Fruit fly (Drosophila melanogaster) whole organism, wandering third instar larva: Measurements from ENCODE around the gene CG9920.

ENCODE experiments used
- Abd-B ChIP-seq: fragments of >200 bp; optimal IDR thresholded peaks from 2 replicates; lab custom pipeline; 2017; ENCODE audit warnings: missing biosample characterization, missing genetic modification characterization
- CG9705 ChIP-seq: fragments of 200-800 bp; sonication (Bioruptor generic); optimal IDR thresholded peaks from 2 replicates; lab custom pipeline; 2018; ENCODE audit warnings: missing biosample characterization, mild to moderate bottlenecking, missing genetic modification characterization
- CrebA ChIP-seq: fragments of 200-800 bp; sonication (Bioruptor generic); optimal IDR thresholded peaks from 2 replicates; lab custom pipeline; 2016; ENCODE audit warnings: missing biosample characterization, mild to moderate bottlenecking, missing genetic modification characterization, borderline replicate concordance
- Dfd ChIP-seq: fragments of >200 bp; optimal IDR thresholded peaks from 2 replicates; lab custom pipeline; 2017; ENCODE audit warnings: missing biosample characterization, missing genetic modification characterization
- Dif ChIP-seq: fragments of 200-275, 200-300 bp; sonication (Bioruptor generic); optimal IDR thresholded peaks from 2 replicates; lab custom pipeline; 2018; ENCODE audit warnings: missing biosample characterization, missing genetic modification characterization; ENCODE audit not compliant: partially characterized antibody
- GATAd ChIP-seq: sonication (Bioruptor generic); optimal IDR thresholded peaks from 2 replicates; lab custom pipeline; 2016; ENCODE audit warnings: missing biosample characterization, missing genetic modification characterization
- HLH106 ChIP-seq: fragments of 200-800 bp; optimal IDR thresholded peaks from 3 replicates; lab custom pipeline; 2019; ENCODE audit warnings: missing biosample characterization, mild to moderate bottlenecking, missing genetic modification characterization, moderate library complexity
- Hnf4 ChIP-seq: fragments of 200-800 bp; sonication (Bioruptor generic); optimal IDR thresholded peaks from 2 replicates; lab custom pipeline; 2016; ENCODE audit warnings: missing biosample characterization, mild to moderate bottlenecking, missing genetic modification characterization
- Hr78 ChIP-seq: fragments of >200 bp; optimal IDR thresholded peaks from 2 replicates; lab custom pipeline; 2017; ENCODE audit warnings: missing biosample characterization, missing genetic modification characterization
- Jra ChIP-seq: sonication (Bioruptor generic); optimal IDR thresholded peaks from 2 replicates; lab custom pipeline; 2016; ENCODE audit warnings: missing biosample characterization, missing genetic modification characterization
- Mio ChIP-seq: sonication (Bioruptor generic); optimal IDR thresholded peaks from 2 replicates; lab custom pipeline; 2016; ENCODE audit warnings: missing biosample characterization, missing genetic modification characterization
- Myc ChIP-seq: fragments of >200 bp; optimal IDR thresholded peaks from 2 replicates; lab custom pipeline; 2017
- N ChIP-seq: fragments of >200 bp; optimal IDR thresholded peaks from 2 replicates; lab custom pipeline; 2018; ENCODE audit warnings: missing biosample characterization, missing external identifiers, missing genetic modification characterization
- Rel ChIP-seq, 2 experiments: fragments of 200-800 bp; sonication (Bioruptor generic) in 1 of 2; optimal IDR thresholded peaks; 2 replicates in 1 of 2; 3 replicates in 1 of 2; lab custom pipeline; 2016 to 2019; ENCODE audit warnings: mild to moderate bottlenecking in 2 of 2, missing biosample characterization in 2 of 2, missing genetic modification characterization in 2 of 2, moderate library complexity in 1 of 2
- Sp1 ChIP-seq: fragments of 200-800 bp; sonication (Bioruptor generic); optimal IDR thresholded peaks from 3 replicates; lab custom pipeline; 2019; ENCODE audit warnings: missing biosample characterization, mild to moderate bottlenecking, missing genetic modification characterization, moderate library complexity
- Vsx2 ChIP-seq: fragments of 200-300, 225-300 bp; sonication (Bioruptor generic); optimal IDR thresholded peaks from 2 replicates; lab custom pipeline; 2018; ENCODE audit warnings: missing biosample characterization, missing genetic modification characterization; ENCODE audit not compliant: partially characterized antibody
- br ChIP-seq: fragments of 200-800 bp; sonication (Bioruptor generic); optimal IDR thresholded peaks from 2 replicates; lab custom pipeline; 2016; ENCODE audit warnings: missing biosample characterization, missing genetic modification characterization
- dl ChIP-seq, 2 experiments: fragments of 175-275, 200-275 bp in 1 of 2; fragments of 200-275 bp in 1 of 2; sonication (Bioruptor generic); optimal IDR thresholded peaks; lab custom pipeline; 2018; ENCODE audit warnings: mild to moderate bottlenecking in 2 of 2, missing biosample characterization in 2 of 2, missing genetic modification characterization in 2 of 2, moderate library complexity in 2 of 2; ENCODE audit not compliant: partially characterized antibody in 2 of 2, insufficient read depth in 1 of 2
- dmrt93B ChIP-seq: fragments of 200-800 bp; sonication (Bioruptor generic); optimal IDR thresholded peaks from 2 replicates; lab custom pipeline; 2018; ENCODE audit warnings: missing biosample characterization, mild to moderate bottlenecking, missing genetic modification characterization
- dsf ChIP-seq: sonication (Bioruptor generic); optimal IDR thresholded peaks from 2 replicates; lab custom pipeline; 2016; ENCODE audit warnings: missing biosample characterization, missing genetic modification characterization, borderline replicate concordance
- foxo ChIP-seq, 2 experiments: fragments of 200-800 bp; sonication (Bioruptor generic); optimal IDR thresholded peaks; 2 replicates in 1 of 2; 3 replicates in 1 of 2; lab custom pipeline; 2016 to 2017; ENCODE audit warnings: missing biosample characterization in 2 of 2, missing genetic modification characterization in 2 of 2
- h ChIP-seq: fragments of 200-800 bp; sonication (Bioruptor generic); optimal IDR thresholded peaks from 3 replicates; lab custom pipeline; 2016; ENCODE audit warnings: missing biosample characterization, mild to moderate bottlenecking, missing genetic modification characterization
- jim ChIP-seq: fragments of 175-275, 200-325 bp; sonication (Bioruptor generic); optimal IDR thresholded peaks from 2 replicates; lab custom pipeline; 2016; ENCODE audit warnings: missing biosample characterization, mild to moderate bottlenecking, missing genetic modification characterization
- lola ChIP-seq: fragments of >200 bp; optimal IDR thresholded peaks from 2 replicates; lab custom pipeline; 2017; ENCODE audit warnings: missing biosample characterization, missing genetic modification characterization
- pan ChIP-seq: fragments of >200 bp; optimal IDR thresholded peaks from 2 replicates; lab custom pipeline; 2017
- psq ChIP-seq: fragments of 200-800 bp; sonication (Bioruptor generic); optimal IDR thresholded peaks from 3 replicates; lab custom pipeline; 2017; ENCODE audit warnings: missing biosample characterization, mild to moderate bottlenecking, missing genetic modification characterization, moderate library complexity
- rgr ChIP-seq: fragments of 200-800 bp; sonication (Bioruptor generic); optimal IDR thresholded peaks from 3 replicates; lab custom pipeline; 2016; ENCODE audit warnings: missing biosample characterization, mild to moderate bottlenecking, missing genetic modification characterization
- sage ChIP-seq: fragments of 200-800 bp; sonication (Bioruptor generic); optimal IDR thresholded peaks from 2 replicates; lab custom pipeline; 2016; ENCODE audit warnings: missing biosample characterization, mild to moderate bottlenecking, missing genetic modification characterization
- tai ChIP-seq: sonication (Bioruptor generic); optimal IDR thresholded peaks from 2 replicates; lab custom pipeline; 2016; ENCODE audit warnings: missing biosample characterization, missing genetic modification characterization
- usp ChIP-seq: fragments of >200 bp; optimal IDR thresholded peaks from 2 replicates; lab custom pipeline; 2017; ENCODE audit warnings: missing biosample characterization, missing genetic modification characterization
- woc ChIP-seq: sonication (Bioruptor generic); optimal IDR thresholded peaks from 2 replicates; lab custom pipeline; 2016; ENCODE audit warnings: missing biosample characterization, mild to moderate bottlenecking, missing genetic modification characterization

CG9920 gene

dm6 chr3R:14107597-14107996 lies 9.7 kb upstream of the CG9920 start:
- TF ChIP-seq CG9705 (GFP tag; lab: Kevin White, UChicago) (no peak), jim (GFP tag; lab: Kevin White, UChicago) (no peak), rgr (GFP tag; lab: Kevin White, UChicago) (no peak), dl (GFP tag; optimal IDR thresholded peaks at IDR 0.05; lab: Kevin White, UChicago; ENCODE audit: insufficient read depth in 1 of 2, partially characterized antibody in 2 of 2) (no peak), Dfd (GFP tag; lab: Kevin White, UChicago) (no peak), psq (GFP tag; lab: Kevin White, UChicago) (no peak), Dif (GFP tag; lab: Kevin White, UChicago) (no peak), sage (GFP tag; lab: Kevin White, UChicago) (no peak), foxo (GFP tag; optimal IDR thresholded peaks at IDR 0.05; lab: Kevin White, UChicago) (no peak), dmrt93B (GFP tag; lab: Kevin White, UChicago) (no peak), Mio (GFP tag; lab: Kevin White, UChicago) (no peak), pan (no peak), Jra (GFP tag; lab: Kevin White, UChicago) (no peak)

- TF ChIP-seq GATAd (no peak), dsf (GFP tag; lab: Kevin White, UChicago) (no peak), woc (GFP tag; lab: Kevin White, UChicago) (no peak), rgr (GFP tag; lab: Kevin White, UChicago) (no peak), CG9705 (GFP tag; lab: Kevin White, UChicago) (no peak), h (GFP tag; lab: Kevin White, UChicago) (no peak), Jra (GFP tag; lab: Kevin White, UChicago) (no peak), Abd-B (no peak), Dif (GFP tag; lab: Kevin White, UChicago) (no peak), lola (GFP tag; lab: Kevin White, UChicago) (no peak), Vsx2 (GFP tag; lab: Kevin White, UChicago) (no peak), dl (GFP tag; optimal IDR thresholded peaks at IDR 0.05; lab: Kevin White, UChicago; ENCODE audit: insufficient read depth in 1 of 2, partially characterized antibody in 2 of 2) (no peak), pan (no peak), Dfd (GFP tag; lab: Kevin White, UChicago) (no peak), Hr78 (GFP tag; lab: Kevin White, UChicago) (no peak), HLH106 (no peak), Hnf4 (GFP tag; lab: Kevin White, UChicago) (no peak), Myc (lab: Kevin White, UChicago) (no peak), usp (GFP tag; lab: Kevin White, UChicago) (no peak), N (GFP tag; lab: Kevin White, UChicago) (no peak)
Measured at dm6 chr3R:14103022-14103421, 5.1 kb upstream of the CG9920 start, which contains the start of gene PK1-R. TSS of gene PK1-R (minus strand) at chr3R:14103122.

DNA sequence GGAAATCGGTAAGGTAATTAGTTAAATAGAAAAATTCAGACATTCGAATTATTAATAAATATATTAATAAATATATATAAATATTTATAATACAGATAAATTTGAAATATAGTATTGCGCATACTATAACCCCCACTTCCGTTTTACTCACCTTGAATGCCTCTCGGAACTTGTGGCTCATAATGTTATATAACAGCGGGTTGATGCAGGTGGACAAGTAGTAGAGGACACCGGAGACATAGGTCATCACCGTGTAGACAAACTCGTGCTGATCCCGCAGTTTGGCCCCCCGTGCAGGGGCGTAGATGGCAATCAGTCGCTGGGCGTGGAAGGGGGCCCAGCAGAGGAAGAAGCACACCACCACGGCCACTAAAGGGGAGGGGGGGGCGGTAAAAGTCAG lies 3.1 kb upstream of the CG9920 start:
- no peak for TF ChIP-seq CrebA (GFP tag; lab: Kevin White, UChicago)
- no peak for TF ChIP-seq pan
- no peak for TF ChIP-seq Dif (GFP tag; lab: Kevin White, UChicago)
- no peak for TF ChIP-seq foxo (GFP tag; optimal IDR thresholded peaks at IDR 0.05; lab: Kevin White, UChicago)
- no peak for TF ChIP-seq HLH106
- no peak for TF ChIP-seq Vsx2 (GFP tag; lab: Kevin White, UChicago)
- TF ChIP-seq jim (GFP tag; lab: Kevin White, UChicago): no peak
- no peak for TF ChIP-seq br
- no peak for TF ChIP-seq Mio (GFP tag; lab: Kevin White, UChicago)
- no peak for TF ChIP-seq dsf (GFP tag; lab: Kevin White, UChicago)
- no peak for TF ChIP-seq woc (GFP tag; lab: Kevin White, UChicago)
- TF ChIP-seq, all 38 proteins: peak for 0

- TF ChIP-seq Rel (GFP tag; optimal IDR thresholded peaks at IDR 0.05; lab: Kevin White, UChicago) (no peak), Rel (tag; optimal IDR thresholded peaks at IDR 0.05; lab: Kevin White, UChicago) (no peak), dl (GFP tag; optimal IDR thresholded peaks at IDR 0.05; lab: Kevin White, UChicago; ENCODE audit: insufficient read depth in 1 of 2, partially characterized antibody in 2 of 2) (no peak), CrebA (GFP tag; lab: Kevin White, UChicago) (no peak), Sp1 (GFP tag; lab: Kevin White, UChicago) (no peak), Vsx2 (GFP tag; lab: Kevin White, UChicago) (peak; percentile 57), Hnf4 (GFP tag; lab: Kevin White, UChicago) (no peak), tai (peak; percentile 3), Dif (GFP tag; lab: Kevin White, UChicago) (peak; percentile 48), CG9705 (GFP tag; lab: Kevin White, UChicago) (no peak)
Measured at dm6 chr3R:14098527-14099109, 738 bp upstream of the CG9920 start.
